Worm (Caenorhabditis elegans) whole organism, L1 larva: ENCODE measurements around the gene F54E7.9.

Experiments
- C16A3.4 ChIP-seq: fragments of 150-350 bp; optimal IDR thresholded peaks from 2 replicates; lab custom pipeline; 2014; ENCODE audit warnings: missing biosample characterization, missing genetic modification characterization
- C34B4.2 ChIP-seq: sonication (generic microtip); optimal IDR thresholded peaks from 2 replicates; lab custom pipeline; 2017; ENCODE audit warnings: mild to moderate bottlenecking, missing genetic modification characterization, missing compliant biosample characterization
- Y116A8C.19 ChIP-seq: sonication (generic microtip); optimal IDR thresholded peaks from 2 replicates; lab custom pipeline; 2016; ENCODE audit warnings: missing compliant biosample characterization, missing genetic modification characterization, borderline replicate concordance
- alr-1 ChIP-seq: fragments of 200-800 bp; sonication (Bioruptor generic); optimal IDR thresholded peaks from 2 replicates; lab custom pipeline; 2018; ENCODE audit warnings: borderline replicate concordance, mild to moderate bottlenecking, missing genetic modification characterization, missing compliant biosample characterization
- aly-2 ChIP-seq: fragments of 150-350 bp; optimal IDR thresholded peaks from 2 replicates; lab custom pipeline; 2014; ENCODE audit warnings: missing biosample characterization, missing genetic modification characterization
- ceh-63 ChIP-seq: fragments of 200-800 bp; sonication (Bioruptor generic); optimal IDR thresholded peaks from 2 replicates; lab custom pipeline; 2018; ENCODE audit warnings: mild to moderate bottlenecking, missing genetic modification characterization, missing compliant biosample characterization
- ceh-8 ChIP-seq: fragments of 200-800 bp; sonication (Bioruptor generic); optimal IDR thresholded peaks from 2 replicates; lab custom pipeline; 2018; ENCODE audit warnings: mild to moderate bottlenecking, missing genetic modification characterization, moderate library complexity, missing compliant biosample characterization
- ceh-82 ChIP-seq, 3 experiments: fragments of 150-350 bp in 1 of 3; sonication (generic microtip) in 2 of 3; optimal IDR thresholded peaks; 2 replicates each; lab custom pipeline; 2014 to 2017; ENCODE audit warnings: missing biosample characterization in 3 of 3, missing genetic modification characterization in 3 of 3
- ceh-88 ChIP-seq: fragments of 200-800 bp; sonication (Bioruptor generic); IDR thresholded peaks from 2 replicates; pipeline ENCODE4 v1.3.6; 2022; ENCODE audit warnings: missing genetic modification characterization, missing compliant biosample characterization
- efl-3 ChIP-seq: fragments of 200-800 bp; sonication (Bioruptor generic); optimal IDR thresholded peaks from 2 replicates; lab custom pipeline; 2018; ENCODE audit warnings: mild to moderate bottlenecking, missing genetic modification characterization, missing compliant biosample characterization
- elt-2 ChIP-seq: sonication (generic microtip); optimal IDR thresholded peaks from 2 replicates; lab custom pipeline; 2016; ENCODE audit warnings: missing genetic modification characterization, mild to moderate bottlenecking, inconsistent platforms, missing compliant biosample characterization, missing genetic modification reagents
- elt-3 ChIP-seq, 6 experiments: fragments of 150-350 bp in 1 of 6; sonication (generic microtip); optimal IDR thresholded peaks; 2 replicates each; lab custom pipeline; 2017 to 2018; ENCODE audit warnings: missing biosample characterization in 6 of 6, missing genetic modification characterization in 6 of 6, inconsistent platforms in 1 of 6
- fkh-10 ChIP-seq: sonication (generic microtip); optimal IDR thresholded peaks from 2 replicates; lab custom pipeline; 2017; ENCODE audit warnings: missing biosample characterization, missing genetic modification reagents, missing genetic modification characterization
- fkh-4 ChIP-seq: sonication (generic microtip); optimal IDR thresholded peaks from 2 replicates; lab custom pipeline; 2016; ENCODE audit warnings: missing compliant biosample characterization, missing genetic modification characterization, borderline replicate concordance
- fkh-8 ChIP-seq: sonication (generic microtip); optimal IDR thresholded peaks from 2 replicates; lab custom pipeline; 2016; ENCODE audit warnings: mild to moderate bottlenecking, missing genetic modification characterization, missing compliant biosample characterization
- fos-1 ChIP-seq: fragments of 150-350 bp; optimal IDR thresholded peaks from 2 replicates; lab custom pipeline; 2014; ENCODE audit warnings: missing biosample characterization, missing genetic modification characterization
- grh-1 ChIP-seq: fragments of 200-800 bp; sonication (Bioruptor generic); IDR thresholded peaks from 2 replicates; pipeline ENCODE4 v1.3.6; 2022; ENCODE audit warnings: missing genetic modification reagents, missing genetic modification characterization, missing compliant biosample characterization
- hlh-17 ChIP-seq: fragments of 200-800 bp; sonication (Bioruptor generic); optimal IDR thresholded peaks from 2 replicates; lab custom pipeline; 2018; ENCODE audit warnings: missing genetic modification characterization, mild to moderate bottlenecking, missing compliant biosample characterization, moderate library complexity, borderline replicate concordance
- irx-1 ChIP-seq: sonication (generic microtip); optimal IDR thresholded peaks from 2 replicates; lab custom pipeline; 2016; ENCODE audit warnings: missing genetic modification characterization, missing compliant biosample characterization
- isw-1 ChIP-seq: fragments of 200-800 bp; sonication (Bioruptor generic); IDR thresholded peaks from 2 replicates; pipeline ENCODE4 v1.3.6; 2022; ENCODE audit warnings: missing genetic modification characterization, missing compliant biosample characterization
- jun-1 ChIP-seq: fragments of 150-350 bp; optimal IDR thresholded peaks from 2 replicates; lab custom pipeline; 2014; ENCODE audit warnings: missing biosample characterization, missing genetic modification reagents, missing genetic modification characterization
- lin-13 ChIP-seq: fragments of 150-350 bp; optimal IDR thresholded peaks from 2 replicates; lab custom pipeline; 2014; ENCODE audit warnings: missing biosample characterization, missing genetic modification reagents, missing genetic modification characterization
- lin-14 ChIP-seq: fragments of 200-800 bp; sonication (Bioruptor generic); optimal IDR thresholded peaks from 2 replicates; lab custom pipeline; 2018; ENCODE audit warnings: mild to moderate bottlenecking, missing genetic modification characterization, moderate library complexity, missing compliant biosample characterization
- lin-15B ChIP-seq: fragments of 150-350 bp; sonication (generic microtip); optimal IDR thresholded peaks from 3 replicates; lab custom pipeline; 2014; ENCODE audit warnings: missing biosample characterization, missing genetic modification characterization
- lin-35 ChIP-seq, 2 experiments: fragments of 150-350 bp; optimal IDR thresholded peaks; 2 replicates each; lab custom pipeline; 2014; ENCODE audit warnings: missing biosample characterization in 2 of 2, missing genetic modification characterization in 2 of 2, missing genetic modification reagents in 2 of 2
- lin-39 ChIP-seq: fragments of 150-350 bp; optimal IDR thresholded peaks from 2 replicates; lab custom pipeline; 2014; ENCODE audit warnings: missing biosample characterization, missing genetic modification reagents, missing genetic modification characterization
- lir-3 ChIP-seq: sonication (generic microtip); optimal IDR thresholded peaks from 2 replicates; lab custom pipeline; 2016; ENCODE audit warnings: mild to moderate bottlenecking, missing genetic modification characterization, moderate library complexity, missing compliant biosample characterization; ENCODE audit not compliant: poor library complexity
- lsy-2 ChIP-seq, 2 experiments: fragments of 150-350 bp; optimal IDR thresholded peaks; 2 replicates each; lab custom pipeline; 2014; ENCODE audit warnings: missing biosample characterization in 2 of 2, missing genetic modification characterization in 2 of 2
- mab-9 ChIP-seq: fragments of 200-800 bp; sonication (Bioruptor generic); IDR thresholded peaks from 2 replicates; pipeline ENCODE4 v1.3.6; 2022; ENCODE audit warnings: missing genetic modification reagents, missing genetic modification characterization, missing compliant biosample characterization
- mdl-1 ChIP-seq, 2 experiments: fragments of 150-350 bp; optimal IDR thresholded peaks; 2 replicates each; lab custom pipeline; 2014 to 2017; ENCODE audit warnings: missing biosample characterization in 2 of 2, missing genetic modification characterization in 2 of 2, inconsistent platforms in 1 of 2
- mep-1 ChIP-seq: fragments of 150-350 bp; optimal IDR thresholded peaks from 2 replicates; lab custom pipeline; 2014; ENCODE audit warnings: missing biosample characterization, missing genetic modification characterization
- nhr-11 ChIP-seq: fragments of 150-350 bp; optimal IDR thresholded peaks from 2 replicates; lab custom pipeline; 2014; ENCODE audit warnings: missing biosample characterization, missing genetic modification characterization
- nhr-12 ChIP-seq: sonication (generic microtip); optimal IDR thresholded peaks from 2 replicates; lab custom pipeline; 2017; ENCODE audit warnings: missing biosample characterization, missing genetic modification characterization
- nhr-19 ChIP-seq: fragments of 200-800 bp; sonication (Bioruptor generic); conservative IDR thresholded peaks from 2 replicates; pipeline ENCODE4 v1.3.6; 2022; ENCODE audit warnings: missing genetic modification characterization, missing compliant biosample characterization
- nhr-237 ChIP-seq: fragments of 150-350 bp; optimal IDR thresholded peaks from 2 replicates; lab custom pipeline; 2014; ENCODE audit warnings: missing biosample characterization, missing genetic modification characterization
- nhr-28 ChIP-seq: fragments of 150-350 bp; optimal IDR thresholded peaks from 2 replicates; lab custom pipeline; 2014; ENCODE audit warnings: missing biosample characterization, missing genetic modification characterization
- nhr-47 ChIP-seq: sonication (generic microtip); optimal IDR thresholded peaks from 2 replicates; lab custom pipeline; 2016; ENCODE audit warnings: mild to moderate bottlenecking, missing genetic modification characterization, moderate library complexity, missing compliant biosample characterization
- nhr-71 ChIP-seq: sonication (generic microtip); optimal IDR thresholded peaks from 2 replicates; lab custom pipeline; 2016; ENCODE audit warnings: mild to moderate bottlenecking, missing genetic modification characterization, moderate library complexity, missing compliant biosample characterization
- nhr-77 ChIP-seq: fragments of 150-350 bp; optimal IDR thresholded peaks from 2 replicates; lab custom pipeline; 2014; ENCODE audit warnings: missing biosample characterization, missing genetic modification characterization
- nhr-84 ChIP-seq: sonication (generic microtip); optimal IDR thresholded peaks from 2 replicates; lab custom pipeline; 2017; ENCODE audit warnings: missing biosample characterization, missing genetic modification characterization
- nhr-90 ChIP-seq: sonication (generic microtip); optimal IDR thresholded peaks from 2 replicates; lab custom pipeline; 2016; ENCODE audit warnings: mild to moderate bottlenecking, missing genetic modification characterization, missing compliant biosample characterization; ENCODE audit not compliant: poor library complexity
- pax-3 ChIP-seq: fragments of 200-800 bp; sonication (Bioruptor generic); optimal IDR thresholded peaks from 2 replicates; lab custom pipeline; 2018; ENCODE audit warnings: mild to moderate bottlenecking, missing genetic modification characterization, moderate library complexity, missing compliant biosample characterization
- rnt-1 ChIP-seq: sonication (generic microtip); optimal IDR thresholded peaks from 2 replicates; lab custom pipeline; 2016; ENCODE audit warnings: mild to moderate bottlenecking, missing genetic modification characterization, moderate library complexity, missing compliant biosample characterization
- snu-23 ChIP-seq: sonication (generic microtip); optimal IDR thresholded peaks from 2 replicates; lab custom pipeline; 2016; ENCODE audit warnings: missing genetic modification characterization, missing compliant biosample characterization
- sptf-1 ChIP-seq: fragments of 150-350 bp; optimal IDR thresholded peaks from 2 replicates; lab custom pipeline; 2014; ENCODE audit warnings: missing biosample characterization, missing genetic modification characterization
- sup-37 ChIP-seq: fragments of 200-800 bp; sonication (Bioruptor generic); optimal IDR thresholded peaks from 2 replicates; lab custom pipeline; 2018; ENCODE audit warnings: mild to moderate bottlenecking, missing genetic modification characterization, missing compliant biosample characterization
- tbx-2 ChIP-seq: sonication (generic microtip); optimal IDR thresholded peaks from 2 replicates; lab custom pipeline; 2016; ENCODE audit warnings: missing genetic modification characterization, missing compliant biosample characterization
- unc-130 ChIP-seq: fragments of 150-350 bp; optimal IDR thresholded peaks from 2 replicates; lab custom pipeline; 2017; ENCODE audit warnings: missing biosample characterization, missing genetic modification characterization, inconsistent platforms
- unc-86 ChIP-seq: sonication (generic microtip); optimal IDR thresholded peaks from 2 replicates; lab custom pipeline; 2016; ENCODE audit warnings: missing genetic modification characterization, missing compliant biosample characterization
- vab-15 ChIP-seq: sonication (generic microtip); optimal IDR thresholded peaks from 2 replicates; lab custom pipeline; 2017; ENCODE audit warnings: missing genotype, mild to moderate bottlenecking, missing genetic modification characterization, missing compliant biosample characterization
- xbp-1 ChIP-seq: sonication (generic microtip); optimal IDR thresholded peaks from 2 replicates; lab custom pipeline; 2016; ENCODE audit warnings: missing genetic modification characterization, missing compliant biosample characterization

The F54E7.9 gene

DNA sequence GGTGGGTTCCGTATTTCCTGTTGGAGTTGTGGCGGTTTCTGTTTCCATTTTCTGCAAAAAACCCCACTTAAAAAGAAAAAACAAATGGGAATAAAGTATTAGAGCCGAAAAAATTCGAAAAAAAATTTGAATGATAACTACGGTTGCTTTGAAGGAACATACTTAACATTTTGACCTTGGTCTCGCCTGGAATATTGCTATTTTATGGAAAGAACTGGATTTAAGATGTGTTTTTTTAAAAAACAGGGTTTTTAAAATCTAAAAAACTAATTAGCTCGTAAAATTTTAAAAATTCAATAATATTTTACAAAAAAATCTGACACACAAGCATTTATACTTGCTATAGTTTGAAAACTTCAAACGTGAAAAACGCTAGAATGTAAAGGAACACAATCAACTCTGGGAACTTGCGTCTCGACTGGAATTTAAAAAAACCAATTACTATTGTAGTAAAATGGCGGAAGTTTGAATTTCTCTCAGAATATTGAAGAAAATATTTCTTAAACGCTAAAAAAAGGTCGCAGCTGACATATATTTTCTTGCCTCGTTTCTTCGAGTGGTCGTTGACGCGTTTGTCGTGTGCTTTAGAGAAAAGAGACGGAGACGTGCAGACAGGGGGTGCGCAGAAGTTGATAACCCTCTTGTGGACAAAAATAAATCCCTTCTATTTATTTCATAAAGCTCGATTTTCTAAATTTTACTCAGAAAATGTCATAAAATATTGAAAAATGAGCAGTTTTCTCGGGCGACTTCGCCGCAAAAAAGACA, 20.5 kb upstream of the F54E7.9 start, which contains the start of the genes lgg-3 and rgs-5 (continued):
- TF ChIP-seq lin-13 (GFP tag; lab: Kevin White, UChicago): no peak
- TF ChIP-seq mep-1 (tag; lab: Kevin White, UChicago): peak; percentile 15
- TF ChIP-seq Y116A8C.19 (tag; lab: Kevin White, UChicago): no peak
- no peak for TF ChIP-seq unc-130 (tag; lab: Kevin White, UChicago)
- no peak for TF ChIP-seq ceh-88 (GFP tag; lab: Robert Waterston, UW)
- TF ChIP-seq nhr-47 (tag; lab: Kevin White, UChicago): no peak
- no peak for TF ChIP-seq nhr-11
- TF ChIP-seq ceh-63: no peak
- TF ChIP-seq ceh-8 (GFP tag; lab: Kevin White, UChicago): no peak
- TF ChIP-seq nhr-237 (tag; lab: Kevin White, UChicago): no peak
- peak; percentile 10 to 70 for TF ChIP-seq lin-35 (GFP tag; optimal IDR thresholded peaks at IDR 0.05; lab: Kevin White, UChicago)
- TF ChIP-seq fos-1 (tag; lab: Kevin White, UChicago): no peak
- no peak for TF ChIP-seq irx-1 (tag; lab: Kevin White, UChicago)
- TF ChIP-seq lin-15B (tag; lab: Kevin White, UChicago): peak; percentile 18
- no peak for TF ChIP-seq sptf-1 (tag; lab: Kevin White, UChicago)
- peak in 1 of 2 experiments; percentile 8 for TF ChIP-seq mdl-1 (tag; optimal IDR thresholded peaks at IDR 0.05; lab: Kevin White, UChicago)
- TF ChIP-seq grh-1 (GFP tag; lab: Robert Waterston, UW): no peak
- TF ChIP-seq mab-9: no peak
- peak; percentile 1 for TF ChIP-seq fkh-8
- TF ChIP-seq lin-39 (tag; lab: Kevin White, UChicago): no peak
- TF ChIP-seq nhr-19: no peak
- no peak for TF ChIP-seq pax-3 (tag; lab: Kevin White, UChicago)
- no peak for TF ChIP-seq lir-3
- TF ChIP-seq xbp-1: no peak
- peak; percentile 34 for TF ChIP-seq rnt-1
- no peak for TF ChIP-seq fkh-4 (tag; lab: Kevin White, UChicago)
- TF ChIP-seq nhr-71 (tag; lab: Kevin White, UChicago): peak; percentile 46
- no peak for TF ChIP-seq hlh-17 (GFP tag; lab: Kevin White, UChicago)
- TF ChIP-seq snu-23: peak; percentile 30
- TF ChIP-seq lin-14 (GFP tag; lab: Kevin White, UChicago): no peak
- TF ChIP-seq isw-1 (GFP tag; lab: Robert Waterston, UW): no peak
- TF ChIP-seq fkh-10 (GFP tag; lab: Kevin White, UChicago): no peak
- TF ChIP-seq alr-1 (tag; lab: Kevin White, UChicago): no peak
- TF ChIP-seq unc-86: no peak
- no peak for TF ChIP-seq efl-3 (GFP tag; lab: Kevin White, UChicago)
- TF ChIP-seq nhr-28 (tag; lab: Kevin White, UChicago): no peak
- no peak for TF ChIP-seq nhr-84
- no peak for TF ChIP-seq aly-2 (tag; lab: Kevin White, UChicago)
- no peak for TF ChIP-seq jun-1
- no peak for TF ChIP-seq vab-15
- no peak for TF ChIP-seq nhr-77 (tag; lab: Kevin White, UChicago)
- TF ChIP-seq nhr-12 (tag; lab: Kevin White, UChicago): no peak
- peak; percentile 27 for TF ChIP-seq C16A3.4 (tag; lab: Kevin White, UChicago)
- TF ChIP-seq elt-2: no peak
- peak; percentile 30 to 62 for TF ChIP-seq lsy-2 (tag; optimal IDR thresholded peaks at IDR 0.05; lab: Kevin White, UChicago)
- no peak for TF ChIP-seq nhr-90 (tag; lab: Kevin White, UChicago)
- peak in 1 of 6 experiments; percentile 28 for TF ChIP-seq elt-3 (tag; optimal IDR thresholded peaks at IDR 0.05; lab: Kevin White, UChicago)
- no peak for TF ChIP-seq C34B4.2 (tag; lab: Kevin White, UChicago)
- TF ChIP-seq sup-37 (GFP tag; lab: Kevin White, UChicago): no peak
- TF ChIP-seq ceh-82 (tag; optimal IDR thresholded peaks at IDR 0.05; lab: Kevin White, UChicago): peak in 1 of 3 experiments; percentile 34
- no peak for TF ChIP-seq tbx-2 (tag; lab: Kevin White, UChicago)
